Fruit fly (Drosophila melanogaster) whole organism, prepupa: ENCODE measurements around the gene CG15386.
A peak's percentile ranks its signal among the peaks of the same experiment; 100 is the strongest.

Experiments
- CG1621 ChIP-seq: fragments of 200-800 bp; sonication (Bioruptor generic); optimal IDR thresholded peaks from 3 replicates; lab custom pipeline; 2018; ENCODE audit warnings: missing biosample characterization, mild to moderate bottlenecking, missing genetic modification characterization
- CG31627 ChIP-seq: fragments of 200-800 bp; sonication (Bioruptor generic); optimal IDR thresholded peaks from 3 replicates; lab custom pipeline; 2016; ENCODE audit warnings: missing biosample characterization, missing genetic modification characterization
- CG6854 ChIP-seq: fragments of 200-800 bp; sonication (Bioruptor generic); optimal IDR thresholded peaks from 2 replicates; lab custom pipeline; 2017; ENCODE audit warnings: missing biosample characterization, mild to moderate bottlenecking, missing genetic modification characterization
- CG8119 ChIP-seq: fragments of 200-800 bp; sonication (Bioruptor generic); IDR thresholded peaks from 3 replicates; pipeline ENCODE4 v1.3.6; 2022; ENCODE audit warnings: missing biosample characterization, missing genetic modification characterization
- CG9139 ChIP-seq: fragments of 200-800 bp; sonication (Bioruptor generic); optimal IDR thresholded peaks from 3 replicates; lab custom pipeline; 2017; ENCODE audit warnings: missing biosample characterization, mild to moderate bottlenecking, missing genetic modification characterization
- Eip93F ChIP-seq: fragments of 200-800 bp; sonication (Bioruptor generic); optimal IDR thresholded peaks from 2 replicates; lab custom pipeline; 2016; ENCODE audit warnings: missing biosample characterization, mild to moderate bottlenecking, missing genetic modification characterization
- Ets96B ChIP-seq: fragments of 200-800 bp; optimal IDR thresholded peaks from 2 replicates; lab custom pipeline; 2019; ENCODE audit warnings: missing biosample characterization, mild to moderate bottlenecking, missing genetic modification characterization, moderate library complexity
- Lpt ChIP-seq: fragments of 200-800 bp; sonication (Bioruptor generic); optimal IDR thresholded peaks from 3 replicates; lab custom pipeline; 2016; ENCODE audit warnings: missing biosample characterization, missing genetic modification characterization
- Sox14 ChIP-seq: fragments of 200-800 bp; sonication (Bioruptor generic); optimal IDR thresholded peaks from 3 replicates; lab custom pipeline; 2016; ENCODE audit warnings: missing biosample characterization, missing genetic modification characterization
- esn ChIP-seq: fragments of 200-800 bp; sonication (Bioruptor generic); optimal IDR thresholded peaks from 2 replicates; lab custom pipeline; 2016; ENCODE audit warnings: missing biosample characterization, mild to moderate bottlenecking, missing genetic modification characterization, moderate library complexity
- spab ChIP-seq: fragments of 200-800 bp; sonication (Bioruptor generic); optimal IDR thresholded peaks from 2 replicates; lab custom pipeline; 2017; ENCODE audit warnings: missing biosample characterization, mild to moderate bottlenecking, missing genetic modification characterization, missing genetic modification reagents

- TF ChIP-seq spab (GFP tag; lab: Kevin White, UChicago), result peak; percentile 84
- no peak for TF ChIP-seq CG6854 (GFP tag; lab: Kevin White, UChicago)
- TF ChIP-seq Eip93F (GFP tag; lab: Kevin White, UChicago), result no peak
- peak; percentile 62 for TF ChIP-seq CG8119 (GFP tag; lab: Robert Waterston, UW)
- no peak for TF ChIP-seq esn (GFP tag; lab: Kevin White, UChicago)
- peak; percentile 80 for TF ChIP-seq Sox14
- peak; percentile 83 for TF ChIP-seq CG1621 (tag; lab: Kevin White, UChicago)
- no peak for TF ChIP-seq CG31627
- TF ChIP-seq Ets96B (tag; lab: Kevin White, UChicago), result peak; percentile 82
- no peak for TF ChIP-seq CG9139 (GFP tag; lab: Kevin White, UChicago)
- peak; percentile 16 for TF ChIP-seq Lpt (GFP tag; lab: Kevin White, UChicago)
Observed at dm6 chr2L:2182735-2183340, 34.2 kb downstream of the CG15386 start.
